Worm (Caenorhabditis elegans) whole organism, L4 larva: ENCODE measurements around the gene D1086.1.

ENCODE experiments used
- Y75B8A.6 ChIP-seq: fragments of 200-800 bp; sonication (Bioruptor generic); IDR thresholded peaks from 2 replicates; pipeline ENCODE4 v1.3.6; 2022; ENCODE audit warnings: missing genetic modification reagents, missing genetic modification characterization, missing compliant biosample characterization
- aha-1 ChIP-seq: fragments of 150-350 bp; peaks from one replicate; lab custom pipeline; 2014; ENCODE audit warnings: missing biosample characterization, missing genetic modification characterization
- aly-2 ChIP-seq: sonication (generic microtip); optimal IDR thresholded peaks from 2 replicates; lab custom pipeline; 2018; ENCODE audit warnings: missing biosample characterization, missing genetic modification characterization
- arid-1 ChIP-seq: fragments of 200-800 bp; sonication (Bioruptor generic); conservative IDR thresholded peaks from 2 replicates; pipeline ENCODE4 v1.3.6; 2022; ENCODE audit warnings: missing genetic modification reagents, missing genetic modification characterization, missing compliant biosample characterization
- ceh-28 ChIP-seq: fragments of 150-350 bp; optimal IDR thresholded peaks from 2 replicates; lab custom pipeline; 2014; ENCODE audit warnings: missing biosample characterization, missing genetic modification reagents, missing genetic modification characterization
- ceh-62 ChIP-seq: sonication (generic microtip); optimal IDR thresholded peaks from 2 replicates; lab custom pipeline; 2017; ENCODE audit warnings: missing biosample characterization, missing genetic modification characterization
- ceh-82 ChIP-seq: sonication (generic microtip); optimal IDR thresholded peaks from 2 replicates; lab custom pipeline; 2017; ENCODE audit warnings: missing biosample characterization, missing genetic modification characterization
- ctbp-1 ChIP-seq: fragments of 200-800 bp; sonication (Bioruptor generic); IDR thresholded peaks from 2 replicates; pipeline ENCODE4 v1.3.6; 2022; ENCODE audit warnings: missing genetic modification reagents, missing genetic modification characterization, missing compliant biosample characterization
- daf-16 ChIP-seq, 3 experiments: sonication (generic microtip); optimal IDR thresholded peaks; 2 replicates each; lab custom pipeline; 2016 to 2017; ENCODE audit warnings: missing genetic modification characterization in 3 of 3, missing genetic modification reagents in 3 of 3, mild to moderate bottlenecking in 2 of 3, missing compliant biosample characterization in 2 of 3, missing biosample characterization in 1 of 3, moderate library complexity in 1 of 3
- dmd-6 ChIP-seq: fragments of 200-800 bp; sonication (Bioruptor generic); IDR thresholded peaks from 2 replicates; pipeline ENCODE4 v1.3.6; 2022; ENCODE audit warnings: missing genetic modification reagents, missing genetic modification characterization, missing compliant biosample characterization
- dmd-8 ChIP-seq: fragments of 200-800 bp; sonication (Bioruptor generic); IDR thresholded peaks from 2 replicates; pipeline ENCODE4 v1.3.6; 2022; ENCODE audit warnings: missing genetic modification characterization, missing compliant biosample characterization
- dmd-9 ChIP-seq: fragments of 200-800 bp; sonication (Bioruptor generic); IDR thresholded peaks from 2 replicates; pipeline ENCODE4 v1.3.6; 2022; ENCODE audit warnings: missing genetic modification reagents, missing genetic modification characterization, missing compliant biosample characterization
- dpl-1 ChIP-seq: fragments of 150-350 bp; optimal IDR thresholded peaks from 2 replicates; lab custom pipeline; 2014; ENCODE audit warnings: missing biosample characterization, missing genetic modification reagents, missing genetic modification characterization
- dve-1 ChIP-seq: sonication (generic microtip); optimal IDR thresholded peaks from 2 replicates; lab custom pipeline; 2017; ENCODE audit warnings: antibody characterized with exemption, mild to moderate bottlenecking, missing genetic modification characterization, missing compliant biosample characterization; ENCODE audit not compliant: insufficient read depth
- fos-1 ChIP-seq: fragments of 150-350 bp; optimal IDR thresholded peaks from 2 replicates; lab custom pipeline; 2014; ENCODE audit warnings: missing biosample characterization, missing genetic modification characterization
- gei-8 ChIP-seq: fragments of 200-800 bp; sonication (Bioruptor generic); optimal IDR thresholded peaks from 2 replicates; lab custom pipeline; 2018; ENCODE audit warnings: mild to moderate bottlenecking, missing genetic modification characterization, missing compliant biosample characterization
- hif-1 ChIP-seq, 2 experiments: sonication (generic microtip); optimal IDR thresholded peaks; 2 replicates each; lab custom pipeline; 2016 to 2017; ENCODE audit warnings: missing compliant biosample characterization in 2 of 2, missing genetic modification characterization in 2 of 2, missing genetic modification reagents in 2 of 2, missing genotype in 2 of 2, mild to moderate bottlenecking in 1 of 2
- hlh-11 ChIP-seq: fragments of 200-800 bp; sonication (Bioruptor generic); optimal IDR thresholded peaks from 2 replicates; lab custom pipeline; 2018; ENCODE audit warnings: mild to moderate bottlenecking, missing genetic modification characterization, missing compliant biosample characterization
- hlh-30 ChIP-seq: sonication (generic microtip); optimal IDR thresholded peaks from 2 replicates; lab custom pipeline; 2017; ENCODE audit warnings: antibody characterized with exemption, mild to moderate bottlenecking, missing genetic modification characterization, missing compliant biosample characterization; ENCODE audit not compliant: insufficient read depth
- lim-7 ChIP-seq: fragments of 200-800 bp; sonication (Bioruptor generic); IDR thresholded peaks from 2 replicates; pipeline ENCODE4 v1.3.6; 2022; ENCODE audit warnings: missing genetic modification characterization, missing compliant biosample characterization
- lin-1 ChIP-seq: fragments of 200-800 bp; sonication (Bioruptor generic); IDR thresholded peaks from 2 replicates; pipeline ENCODE4 v1.3.6; 2022; ENCODE audit warnings: missing genetic modification reagents, missing genetic modification characterization, missing compliant biosample characterization
- lir-3 ChIP-seq: sonication (generic microtip); optimal IDR thresholded peaks from 2 replicates; lab custom pipeline; 2016; ENCODE audit warnings: mild to moderate bottlenecking, missing genetic modification characterization, missing compliant biosample characterization
- lsy-2 ChIP-seq, 2 experiments: fragments of 150-350 bp in 1 of 2; sonication (generic microtip) in 1 of 2; optimal IDR thresholded peaks; 2 replicates each; lab custom pipeline; 2014 to 2017; ENCODE audit warnings: missing biosample characterization in 2 of 2, missing genetic modification characterization in 2 of 2
- madf-5 ChIP-seq, 2 experiments: fragments of 200-800 bp; sonication (Bioruptor generic); IDR thresholded peaks; 2 replicates each; pipeline ENCODE4 v1.3.6; 2022; ENCODE audit warnings: missing compliant biosample characterization in 2 of 2, missing genetic modification characterization in 2 of 2
- mes-2 ChIP-seq: sonication (generic microtip); optimal IDR thresholded peaks from 2 replicates; lab custom pipeline; 2016; ENCODE audit warnings: missing genotype, mild to moderate bottlenecking, missing genetic modification characterization, missing compliant biosample characterization; ENCODE audit not compliant: poor library complexity, severe bottlenecking
- mxl-3 ChIP-seq: fragments of 200-800 bp; sonication (Bioruptor generic); optimal IDR thresholded peaks from 2 replicates; lab custom pipeline; 2018; ENCODE audit warnings: mild to moderate bottlenecking, missing genetic modification characterization, missing compliant biosample characterization
- nhr-10 ChIP-seq: fragments of 150-350 bp; optimal IDR thresholded peaks from 2 replicates; lab custom pipeline; 2014; ENCODE audit warnings: missing biosample characterization, missing genetic modification characterization
- nhr-28 ChIP-seq: fragments of 150-350 bp; optimal IDR thresholded peaks from 2 replicates; lab custom pipeline; 2014; ENCODE audit warnings: missing biosample characterization, missing genetic modification characterization
- nhr-48 ChIP-seq: sonication (generic microtip); optimal IDR thresholded peaks from 2 replicates; lab custom pipeline; 2016; ENCODE audit warnings: mild to moderate bottlenecking, missing genetic modification characterization, missing compliant biosample characterization
- nhr-76 ChIP-seq: fragments of 150-350 bp; optimal IDR thresholded peaks from 2 replicates; lab custom pipeline; 2014; ENCODE audit warnings: missing biosample characterization, missing genetic modification characterization
- nhr-77 ChIP-seq: fragments of 150-350 bp; optimal IDR thresholded peaks from 2 replicates; lab custom pipeline; 2014; ENCODE audit warnings: missing biosample characterization, missing genetic modification characterization
- pqm-1 ChIP-seq: sonication (generic microtip); optimal IDR thresholded peaks from 2 replicates; lab custom pipeline; 2017; ENCODE audit warnings: missing biosample characterization, missing genetic modification characterization
- snpc-4 ChIP-seq: fragments of 150-350 bp; optimal IDR thresholded peaks from 2 replicates; lab custom pipeline; 2014; ENCODE audit warnings: missing biosample characterization, missing genetic modification characterization
- spr-1 ChIP-seq: sonication (generic microtip); optimal IDR thresholded peaks from 2 replicates; lab custom pipeline; 2016; ENCODE audit warnings: mild to moderate bottlenecking, missing genetic modification characterization, missing compliant biosample characterization
- tag-97 ChIP-seq: fragments of 200-800 bp; sonication (Bioruptor generic); IDR thresholded peaks from 2 replicates; pipeline ENCODE4 v1.3.6; 2022; ENCODE audit warnings: missing genetic modification characterization, missing compliant biosample characterization
- unc-62 ChIP-seq, 3 experiments: fragments of 150-350 bp in 1 of 3; sonication (generic microtip); optimal IDR thresholded peaks in 2 of 3; peaks in 1 of 3; 1 replicate in 1 of 3; 2 replicates in 2 of 3; lab custom pipeline; 2014 to 2017; ENCODE audit warnings: missing biosample characterization in 3 of 3, missing genetic modification characterization in 3 of 3, missing genetic modification reagents in 3 of 3, missing genotype in 1 of 3
- vab-7 ChIP-seq: fragments of 200-800 bp; sonication (Bioruptor generic); IDR thresholded peaks from 2 replicates; pipeline ENCODE4 v1.3.6; 2022; ENCODE audit warnings: missing genetic modification reagents, missing genetic modification characterization, missing compliant biosample characterization
- zfp-2 ChIP-seq: sonication (generic microtip); optimal IDR thresholded peaks from 2 replicates; lab custom pipeline; 2016; ENCODE audit warnings: mild to moderate bottlenecking, missing genetic modification characterization, missing compliant biosample characterization
- zip-2 ChIP-seq: fragments of 150-350 bp; optimal IDR thresholded peaks from 2 replicates; lab custom pipeline; 2014; ENCODE audit warnings: missing biosample characterization, missing genetic modification characterization
- ztf-7 ChIP-seq: fragments of 150-350 bp; optimal IDR thresholded peaks from 2 replicates; lab custom pipeline; 2014; ENCODE audit warnings: missing biosample characterization, missing genetic modification characterization

The D1086.1 gene

DNA sequence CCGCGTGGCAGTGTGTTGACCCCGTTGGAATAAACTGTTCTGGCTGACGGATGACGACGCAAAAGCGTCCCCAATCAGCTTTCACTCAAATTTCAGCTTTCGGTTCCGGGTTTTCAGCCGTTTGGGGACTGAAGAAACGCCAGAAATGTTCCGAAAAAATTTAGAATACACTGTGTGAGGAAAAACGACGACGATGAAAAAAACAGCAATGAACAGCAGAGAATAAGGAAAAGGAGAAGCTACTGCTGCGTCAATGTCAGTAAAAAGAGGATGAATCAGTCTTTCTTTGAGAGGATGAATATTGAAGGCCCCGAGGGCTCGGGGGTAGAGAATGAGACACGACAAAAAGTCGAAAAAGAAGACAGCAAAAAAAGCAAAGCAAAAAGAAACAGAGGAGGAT is 30.2 kb downstream of the D1086.1 start:
- TF ChIP-seq hlh-30 (tag; lab: Kevin White, UChicago), result no peak
- TF ChIP-seq dpl-1 (GFP tag; lab: Kevin White, UChicago), result no peak
- TF ChIP-seq zip-2 (tag; lab: Kevin White, UChicago), result no peak
- TF ChIP-seq unc-62 (GFP tag; optimal IDR thresholded peaks at IDR 0.05 in 1 of 2; lab: Kevin White, UChicago), result peak in 1 of 2 experiments; percentile 45
- no peak for TF ChIP-seq unc-62 (tag; optimal IDR thresholded peaks at IDR 0.05; lab: Kevin White, UChicago)
- peak; percentile 97 for TF ChIP-seq aha-1

DNA sequence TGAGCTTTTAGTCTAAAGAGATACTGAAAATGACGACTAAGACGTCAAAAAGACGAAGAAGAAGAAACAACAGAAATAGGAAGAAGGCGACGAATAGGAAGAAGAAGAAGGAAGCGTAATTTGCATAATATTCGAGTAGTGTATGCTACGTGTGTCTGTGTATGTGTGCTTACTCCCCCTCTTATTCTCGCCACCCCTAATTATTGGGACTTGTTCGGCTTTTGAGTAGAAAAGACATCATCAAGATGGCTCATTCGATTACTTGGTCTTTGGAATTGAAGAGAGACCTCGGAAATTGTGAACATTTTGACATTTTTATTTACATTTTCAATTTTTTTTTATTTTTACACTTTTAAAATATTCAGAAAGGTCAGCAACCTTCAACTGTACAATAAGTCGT is 31.6 kb downstream of the D1086.1 start:
- TF ChIP-seq unc-62 (GFP tag; optimal IDR thresholded peaks at IDR 0.05 in 1 of 2; lab: Kevin White, UChicago), result peak in 1 of 2 experiments; percentile 57
- TF ChIP-seq unc-62 (tag; optimal IDR thresholded peaks at IDR 0.05; lab: Kevin White, UChicago), result no peak
- no peak for TF ChIP-seq vab-7

- TF ChIP-seq hif-1 (tag; optimal IDR thresholded peaks at IDR 0.05; lab: Kevin White, UChicago) (no peak), hlh-11 (tag; lab: Kevin White, UChicago) (peak; percentile 5), mes-2 (tag; lab: Kevin White, UChicago) (peak; percentile 53), dmd-6 (GFP tag; lab: Robert Waterston, UW) (peak; percentile 43), Y75B8A.6 (GFP tag; lab: Robert Waterston, UW) (no peak), arid-1 (no peak), snpc-4 (tag; lab: Kevin White, UChicago) (no peak), nhr-10 (no peak), ctbp-1 (no peak), dmd-8 (GFP tag; lab: Robert Waterston, UW) (no peak), zfp-2 (tag; lab: Kevin White, UChicago) (no peak), spr-1 (tag; lab: Kevin White, UChicago) (no peak), dmd-9 (no peak), lin-1 (GFP tag; lab: Robert Waterston, UW) (no peak), hlh-30 (tag; lab: Kevin White, UChicago) (no peak), nhr-76 (tag; lab: Kevin White, UChicago) (no peak), ceh-28 (tag; lab: Kevin White, UChicago) (peak; percentile 2), aly-2 (tag; lab: Kevin White, UChicago) (no peak), dpl-1 (GFP tag; lab: Kevin White, UChicago) (peak; percentile 14), ceh-62 (no peak), lim-7 (no peak), daf-16 (GFP tag; optimal IDR thresholded peaks at IDR 0.05; lab: Kevin White, UChicago) (no peak), daf-16 (tag; optimal IDR thresholded peaks at IDR 0.05; lab: Kevin White, UChicago) (peak; percentile 60), ceh-82 (tag; lab: Kevin White, UChicago) (no peak), lir-3 (tag; lab: Kevin White, UChicago) (no peak), vab-7 (no peak), fos-1 (no peak), nhr-28 (peak; percentile 29)
These were observed 34.5 kb downstream of the D1086.1 start for ce11 chrV:14133002-14133763.

DNA sequence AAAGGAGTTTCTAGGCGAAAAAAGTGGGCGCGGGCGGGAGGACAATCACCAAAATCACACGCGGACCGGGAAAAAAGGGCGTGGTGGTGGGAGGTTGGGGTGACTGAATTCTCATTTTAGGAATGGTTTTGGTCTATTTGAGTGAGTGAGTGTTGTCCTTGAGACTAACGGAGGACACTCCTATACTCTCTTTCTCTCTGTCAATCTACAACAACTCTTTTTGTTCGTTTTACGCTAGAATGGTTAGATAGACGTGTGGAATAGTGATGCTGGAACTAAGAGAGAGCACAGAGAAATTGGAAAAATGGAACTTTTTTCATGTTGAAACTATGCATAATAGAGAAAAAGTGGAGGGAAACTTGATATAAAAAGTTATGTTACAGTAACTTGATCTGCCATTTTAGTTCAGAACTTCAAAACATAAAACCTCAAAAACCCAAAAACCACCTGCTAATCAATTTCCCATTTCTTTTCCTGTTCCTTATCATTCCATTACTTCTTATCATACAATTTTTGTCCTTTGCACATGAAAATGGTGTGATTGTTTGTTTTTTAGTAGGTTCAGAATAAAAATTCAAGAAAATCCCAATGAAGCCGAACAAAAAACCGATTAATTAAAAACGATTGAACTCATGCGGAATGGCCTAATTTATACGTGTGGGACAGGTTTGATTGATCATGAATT is 36.2 kb downstream of the D1086.1 start:
- TF ChIP-seq ztf-7 (tag; lab: Kevin White, UChicago), result no peak
- peak; percentile 29 for TF ChIP-seq dve-1 (tag; lab: Kevin White, UChicago)
- TF ChIP-seq pqm-1 (tag; lab: Kevin White, UChicago), result peak; percentile 91
- TF ChIP-seq mxl-3 (GFP tag; lab: Kevin White, UChicago), result peak; percentile 12
- TF ChIP-seq nhr-28, result peak; percentile 57
- TF ChIP-seq madf-5 (GFP tag; IDR thresholded peaks at IDR 0.05; lab: Robert Waterston, UW), result 0 out of 4 replicates have a peak, but pooled peaks of 1 of the 2 experiments have one; percentile 13
- no peak for TF ChIP-seq daf-16 (GFP tag; optimal IDR thresholded peaks at IDR 0.05; lab: Kevin White, UChicago)
- TF ChIP-seq daf-16 (tag; optimal IDR thresholded peaks at IDR 0.05; lab: Kevin White, UChicago), result peak; percentile 58
- peak; percentile 76 for TF ChIP-seq aha-1
- no peak for TF ChIP-seq nhr-48 (tag; lab: Kevin White, UChicago)
- TF ChIP-seq gei-8 (GFP tag; lab: Kevin White, UChicago), result no peak
- no peak for TF ChIP-seq lsy-2 (tag; optimal IDR thresholded peaks at IDR 0.05; lab: Kevin White, UChicago)
- peak; percentile 36 for TF ChIP-seq hlh-11 (tag; lab: Kevin White, UChicago)
- TF ChIP-seq nhr-77 (tag; lab: Kevin White, UChicago), result peak; percentile 48
- TF ChIP-seq tag-97 (GFP tag; lab: Robert Waterston, UW), result no peak
- peak; percentile 72 for TF ChIP-seq dmd-6 (GFP tag; lab: Robert Waterston, UW)
- TF ChIP-seq, all 104 proteins: peak for 10
